Worm (Caenorhabditis elegans) whole organism, L4/young adult: ENCODE measurements around the gene ZK632.11.

Experiments
- W03F9.2 ChIP-seq: fragments of 150-350 bp; optimal IDR thresholded peaks from 2 replicates; lab custom pipeline; 2014; ENCODE audit warnings: missing biosample characterization, missing genetic modification characterization
- him-1 ChIP-seq: sonication (generic microtip); optimal IDR thresholded peaks from 2 replicates; lab custom pipeline; 2016; ENCODE audit warnings: missing genotype, missing genetic modification reagents, missing genetic modification characterization, missing compliant biosample characterization

DNA sequence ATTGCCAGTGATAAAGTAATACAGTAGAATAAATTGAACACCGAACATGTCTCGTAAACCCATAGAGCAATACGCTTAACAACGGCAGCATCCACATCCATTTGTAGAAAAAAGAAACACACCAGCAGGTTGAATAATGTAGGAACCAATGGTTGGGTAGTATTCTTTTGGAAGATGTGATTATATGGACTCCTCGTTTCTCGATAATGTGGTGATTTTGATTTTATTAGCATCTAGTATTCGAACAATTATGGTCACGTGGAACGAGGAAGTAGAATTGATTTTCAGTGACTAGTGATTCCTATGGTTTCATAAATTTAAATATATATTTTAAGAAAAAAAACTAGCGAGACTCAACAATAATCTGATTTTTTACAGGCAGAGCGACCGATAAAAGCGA, 31.3 kb upstream of the ZK632.11 start, which contains the start of gene srxa-10:
- TF ChIP-seq him-1 (no peak), W03F9.2 (no peak)
